Worm (Caenorhabditis elegans) whole organism, L1 larva: ENCODE data around the gene cct-6.

Experiments used
- C16A3.4 ChIP-seq: fragments of 150-350 bp; optimal IDR thresholded peaks from 2 replicates; lab custom pipeline; 2014; ENCODE audit warnings: missing biosample characterization, missing genetic modification characterization
- aha-1 ChIP-seq: fragments of 150-350 bp; optimal IDR thresholded peaks from 2 replicates; lab custom pipeline; 2014; ENCODE audit warnings: missing biosample characterization, missing genetic modification characterization
- aly-2 ChIP-seq: fragments of 150-350 bp; optimal IDR thresholded peaks from 2 replicates; lab custom pipeline; 2014; ENCODE audit warnings: missing biosample characterization, missing genetic modification characterization
- ama-1 ChIP-seq: fragments of 150-350 bp; optimal IDR thresholded peaks from 2 replicates; lab custom pipeline; 2014
- blmp-1 ChIP-seq: fragments of 150-350 bp; optimal IDR thresholded peaks from 2 replicates; lab custom pipeline; 2014; ENCODE audit warnings: missing biosample characterization, missing genetic modification characterization
- ceh-82 ChIP-seq, 3 experiments: fragments of 150-350 bp in 1 of 3; sonication (generic microtip) in 2 of 3; optimal IDR thresholded peaks; 2 replicates each; lab custom pipeline; 2014 to 2017; ENCODE audit warnings: missing biosample characterization in 3 of 3, missing genetic modification characterization in 3 of 3
- ceh-88 ChIP-seq: fragments of 200-800 bp; sonication (Bioruptor generic); IDR thresholded peaks from 2 replicates; pipeline ENCODE4 v1.3.6; 2022; ENCODE audit warnings: missing genetic modification characterization, missing compliant biosample characterization
- ceh-90 ChIP-seq: sonication (generic microtip); optimal IDR thresholded peaks from 2 replicates; lab custom pipeline; 2016; ENCODE audit warnings: missing genetic modification characterization, missing compliant biosample characterization
- dpl-1 ChIP-seq, 3 experiments: fragments of 150-350 bp in 2 of 3; sonication (generic microtip) in 1 of 3; optimal IDR thresholded peaks; 2 replicates each; lab custom pipeline; 2014 to 2017; ENCODE audit warnings: missing biosample characterization in 3 of 3, missing genetic modification characterization in 3 of 3, missing genetic modification reagents in 3 of 3
- dsc-1 ChIP-seq: sonication (generic microtip); optimal IDR thresholded peaks from 2 replicates; lab custom pipeline; 2016; ENCODE audit warnings: mild to moderate bottlenecking, missing genetic modification characterization, missing compliant biosample characterization
- efl-1 ChIP-seq, 4 experiments: fragments of 150-350 bp; optimal IDR thresholded peaks in 3 of 4; peaks in 1 of 4; 1 replicate in 1 of 4; 2 replicates in 3 of 4; lab custom pipeline; 2014; ENCODE audit warnings: missing biosample characterization in 2 of 4, missing genetic modification characterization in 2 of 4, missing genetic modification reagents in 2 of 4
- egl-27 ChIP-seq, 2 experiments: fragments of 150-350 bp in 1 of 2; sonication (generic microtip); optimal IDR thresholded peaks; 3 replicates each; lab custom pipeline; 2017 to 2018; ENCODE audit warnings: missing biosample characterization in 2 of 2, missing genetic modification characterization in 2 of 2, missing genetic modification reagents in 2 of 2
- elt-2 ChIP-seq: sonication (generic microtip); optimal IDR thresholded peaks from 2 replicates; lab custom pipeline; 2016; ENCODE audit warnings: missing genetic modification characterization, mild to moderate bottlenecking, inconsistent platforms, missing compliant biosample characterization, missing genetic modification reagents
- elt-3 ChIP-seq, 6 experiments: fragments of 150-350 bp in 1 of 6; sonication (generic microtip); optimal IDR thresholded peaks; 2 replicates each; lab custom pipeline; 2017 to 2018; ENCODE audit warnings: missing biosample characterization in 6 of 6, missing genetic modification characterization in 6 of 6, inconsistent platforms in 1 of 6
- fkh-10 ChIP-seq: sonication (generic microtip); optimal IDR thresholded peaks from 2 replicates; lab custom pipeline; 2017; ENCODE audit warnings: missing biosample characterization, missing genetic modification reagents, missing genetic modification characterization
- fkh-4 ChIP-seq: sonication (generic microtip); optimal IDR thresholded peaks from 2 replicates; lab custom pipeline; 2016; ENCODE audit warnings: missing compliant biosample characterization, missing genetic modification characterization, borderline replicate concordance
- grh-1 ChIP-seq: fragments of 200-800 bp; sonication (Bioruptor generic); IDR thresholded peaks from 2 replicates; pipeline ENCODE4 v1.3.6; 2022; ENCODE audit warnings: missing genetic modification reagents, missing genetic modification characterization, missing compliant biosample characterization
- lin-13 ChIP-seq: fragments of 150-350 bp; optimal IDR thresholded peaks from 2 replicates; lab custom pipeline; 2014; ENCODE audit warnings: missing biosample characterization, missing genetic modification reagents, missing genetic modification characterization
- lin-14 ChIP-seq: fragments of 200-800 bp; sonication (Bioruptor generic); optimal IDR thresholded peaks from 2 replicates; lab custom pipeline; 2018; ENCODE audit warnings: mild to moderate bottlenecking, missing genetic modification characterization, moderate library complexity, missing compliant biosample characterization
- lin-35 ChIP-seq, 2 experiments: fragments of 150-350 bp; optimal IDR thresholded peaks; 2 replicates each; lab custom pipeline; 2014; ENCODE audit warnings: missing biosample characterization in 2 of 2, missing genetic modification characterization in 2 of 2, missing genetic modification reagents in 2 of 2
- lir-3 ChIP-seq: sonication (generic microtip); optimal IDR thresholded peaks from 2 replicates; lab custom pipeline; 2016; ENCODE audit warnings: mild to moderate bottlenecking, missing genetic modification characterization, moderate library complexity, missing compliant biosample characterization; ENCODE audit not compliant: poor library complexity
- lsy-2 ChIP-seq, 2 experiments: fragments of 150-350 bp; optimal IDR thresholded peaks; 2 replicates each; lab custom pipeline; 2014; ENCODE audit warnings: missing biosample characterization in 2 of 2, missing genetic modification characterization in 2 of 2
- mep-1 ChIP-seq: fragments of 150-350 bp; optimal IDR thresholded peaks from 2 replicates; lab custom pipeline; 2014; ENCODE audit warnings: missing biosample characterization, missing genetic modification characterization
- nhr-11 ChIP-seq: fragments of 150-350 bp; optimal IDR thresholded peaks from 2 replicates; lab custom pipeline; 2014; ENCODE audit warnings: missing biosample characterization, missing genetic modification characterization
- nhr-12 ChIP-seq: sonication (generic microtip); optimal IDR thresholded peaks from 2 replicates; lab custom pipeline; 2017; ENCODE audit warnings: missing biosample characterization, missing genetic modification characterization
- nhr-19 ChIP-seq: fragments of 200-800 bp; sonication (Bioruptor generic); conservative IDR thresholded peaks from 2 replicates; pipeline ENCODE4 v1.3.6; 2022; ENCODE audit warnings: missing genetic modification characterization, missing compliant biosample characterization
- nhr-20 ChIP-seq: sonication (generic microtip); optimal IDR thresholded peaks from 2 replicates; lab custom pipeline; 2016; ENCODE audit warnings: mild to moderate bottlenecking, missing genetic modification characterization, missing compliant biosample characterization
- nhr-47 ChIP-seq: sonication (generic microtip); optimal IDR thresholded peaks from 2 replicates; lab custom pipeline; 2016; ENCODE audit warnings: mild to moderate bottlenecking, missing genetic modification characterization, moderate library complexity, missing compliant biosample characterization
- nhr-71 ChIP-seq: sonication (generic microtip); optimal IDR thresholded peaks from 2 replicates; lab custom pipeline; 2016; ENCODE audit warnings: mild to moderate bottlenecking, missing genetic modification characterization, moderate library complexity, missing compliant biosample characterization
- nhr-77 ChIP-seq: fragments of 150-350 bp; optimal IDR thresholded peaks from 2 replicates; lab custom pipeline; 2014; ENCODE audit warnings: missing biosample characterization, missing genetic modification characterization
- nhr-85 ChIP-seq: sonication (generic microtip); peaks from one replicate; lab custom pipeline; 2016; ENCODE audit warnings: missing genetic modification characterization, inconsistent platforms, missing compliant biosample characterization
- nhr-90 ChIP-seq: sonication (generic microtip); optimal IDR thresholded peaks from 2 replicates; lab custom pipeline; 2016; ENCODE audit warnings: mild to moderate bottlenecking, missing genetic modification characterization, missing compliant biosample characterization; ENCODE audit not compliant: poor library complexity
- pag-3 ChIP-seq: sonication (generic microtip); optimal IDR thresholded peaks from 2 replicates; lab custom pipeline; 2017; ENCODE audit warnings: missing genetic modification characterization, mild to moderate bottlenecking, missing compliant biosample characterization, antibody characterized with exemption, borderline replicate concordance; ENCODE audit not compliant: insufficient read depth
- pax-3 ChIP-seq: fragments of 200-800 bp; sonication (Bioruptor generic); optimal IDR thresholded peaks from 2 replicates; lab custom pipeline; 2018; ENCODE audit warnings: mild to moderate bottlenecking, missing genetic modification characterization, moderate library complexity, missing compliant biosample characterization
- snpc-4 ChIP-seq: fragments of 150-350 bp; optimal IDR thresholded peaks from 2 replicates; lab custom pipeline; 2014; ENCODE audit warnings: missing biosample characterization, missing genetic modification characterization
- snu-23 ChIP-seq: sonication (generic microtip); optimal IDR thresholded peaks from 2 replicates; lab custom pipeline; 2016; ENCODE audit warnings: missing genetic modification characterization, missing compliant biosample characterization
- sox-4 ChIP-seq: sonication (generic microtip); optimal IDR thresholded peaks from 2 replicates; lab custom pipeline; 2016; ENCODE audit warnings: missing genetic modification characterization, missing compliant biosample characterization
- swsn-7 ChIP-seq: sonication (generic microtip); optimal IDR thresholded peaks from 2 replicates; lab custom pipeline; 2016; ENCODE audit warnings: missing genetic modification characterization, missing compliant biosample characterization
- tbx-2 ChIP-seq: sonication (generic microtip); optimal IDR thresholded peaks from 2 replicates; lab custom pipeline; 2016; ENCODE audit warnings: missing genetic modification characterization, missing compliant biosample characterization
- tlp-1 ChIP-seq: fragments of 150-350 bp; optimal IDR thresholded peaks from 2 replicates; lab custom pipeline; 2014; ENCODE audit warnings: missing biosample characterization, missing genetic modification characterization
- xbp-1 ChIP-seq: sonication (generic microtip); optimal IDR thresholded peaks from 2 replicates; lab custom pipeline; 2016; ENCODE audit warnings: missing genetic modification characterization, missing compliant biosample characterization
- zip-4 ChIP-seq: fragments of 200-800 bp; sonication (Bioruptor generic); optimal IDR thresholded peaks from 2 replicates; lab custom pipeline; 2018; ENCODE audit warnings: mild to moderate bottlenecking, missing genetic modification characterization, moderate library complexity, missing compliant biosample characterization
- ztf-11 ChIP-seq, 2 experiments: sonication (generic microtip); optimal IDR thresholded peaks; 2 replicates each; lab custom pipeline; 2016 to 2017; ENCODE audit warnings: missing genetic modification characterization in 2 of 2, missing biosample characterization in 1 of 2, missing compliant biosample characterization in 1 of 2
- ztf-4 ChIP-seq: fragments of 150-350 bp; optimal IDR thresholded peaks from 2 replicates; lab custom pipeline; 2014; ENCODE audit warnings: missing biosample characterization, missing genetic modification characterization

cct-6 gene

ce11 chrIII:5875418-5875702, 19.9 kb upstream of the cct-6 start:
- TF ChIP-seq aha-1 (no peak), dsc-1 (no peak), nhr-85 (tag; lab: Kevin White, UChicago) (peak; percentile 36), egl-27 (tag; optimal IDR thresholded peaks at IDR 0.05; lab: Kevin White, UChicago) (no peak), lir-3 (no peak), tbx-2 (tag; lab: Kevin White, UChicago) (no peak), C16A3.4 (tag; lab: Kevin White, UChicago) (no peak), ceh-82 (tag; optimal IDR thresholded peaks at IDR 0.05; lab: Kevin White, UChicago) (no peak)

DNA sequence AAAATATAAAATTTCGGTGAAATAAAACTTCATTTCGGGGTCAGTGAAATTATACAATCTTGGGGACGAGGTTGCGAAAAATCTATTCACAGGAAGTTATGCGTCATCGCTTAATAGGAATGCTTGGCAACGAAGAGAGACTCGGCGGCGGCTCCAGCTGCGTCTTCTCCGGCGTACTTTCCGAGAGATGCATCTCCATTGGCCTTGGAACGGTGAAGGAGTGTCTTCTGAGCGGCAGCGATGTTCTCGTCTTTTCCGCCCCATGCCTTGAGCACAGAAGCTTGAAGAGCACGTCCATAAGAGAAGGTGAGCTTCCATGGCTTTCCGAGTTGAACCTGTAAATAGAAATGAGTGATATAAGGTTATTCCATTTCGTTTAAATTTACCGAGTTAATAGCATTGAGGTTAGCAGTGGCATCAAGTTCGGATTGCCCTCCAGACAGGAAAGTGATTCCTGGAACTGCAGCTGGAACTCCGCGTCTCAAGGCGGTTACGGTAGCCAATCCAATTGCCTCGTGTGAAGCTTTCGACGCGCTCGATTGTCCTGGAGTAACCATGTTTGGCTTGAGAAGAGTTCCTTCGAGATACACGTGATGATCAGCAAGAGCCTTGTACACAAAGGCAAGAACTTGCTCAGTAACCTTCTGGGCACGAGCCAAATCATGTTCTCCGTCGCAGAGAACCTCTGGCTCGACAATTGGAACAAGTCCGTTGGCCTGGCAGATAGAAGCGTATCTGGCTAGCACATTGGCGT, 19.4 kb upstream of the cct-6 start:
- TF ChIP-seq dsc-1 (peak; percentile 19), pag-3 (tag; lab: Kevin White, UChicago) (no peak), efl-1 (optimal IDR thresholded peaks at IDR 0.05; lab: Kevin White, UChicago) (no peak), efl-1 (GFP tag; optimal IDR thresholded peaks at IDR 0.05 in 1 of 2; lab: Kevin White, UChicago) (peak in 1 of 2 experiments; percentile 77)

DNA sequence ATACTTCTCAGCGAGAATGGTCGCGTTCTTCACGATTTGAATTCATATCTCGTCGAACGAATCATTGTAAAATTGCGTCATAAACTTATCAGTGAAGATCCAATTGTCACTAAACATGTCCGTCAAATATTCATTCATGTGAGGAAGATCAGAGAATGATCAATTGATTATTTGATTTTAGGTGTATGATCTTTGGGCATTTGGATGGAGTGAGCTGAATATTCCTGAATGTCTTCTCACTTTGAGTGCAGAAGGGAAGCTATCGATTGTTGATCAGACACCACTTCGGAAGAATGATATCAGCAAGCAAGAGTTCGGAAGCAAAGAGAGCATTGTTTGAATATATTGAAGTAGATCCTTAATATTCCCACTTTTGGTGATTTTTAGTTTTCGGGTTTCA, 18.8 kb upstream of the cct-6 start:
- TF ChIP-seq dsc-1 (no peak), nhr-11 (tag; lab: Kevin White, UChicago) (no peak), nhr-77 (tag; lab: Kevin White, UChicago) (no peak), ceh-90 (tag; lab: Kevin White, UChicago) (no peak), fkh-4 (no peak), snu-23 (peak; percentile 75), fkh-10 (GFP tag; lab: Kevin White, UChicago) (no peak), ama-1 (lab: Kevin White, UChicago) (peak; percentile 91), ztf-11 (tag; optimal IDR thresholded peaks at IDR 0.05; lab: Kevin White, UChicago) (no peak), zip-4 (GFP tag; lab: Kevin White, UChicago) (no peak), elt-2 (peak; percentile 13), ceh-88 (0 out of 2 replicates have a peak, but pooled peaks have one; percentile 11), mep-1 (tag; lab: Kevin White, UChicago) (no peak), efl-1 (optimal IDR thresholded peaks at IDR 0.05; lab: Kevin White, UChicago) (peak in 1 of 2 experiments; percentile 14), efl-1 (GFP tag; optimal IDR thresholded peaks at IDR 0.05 in 1 of 2; lab: Kevin White, UChicago) (peak in 1 of 2 experiments; percentile 60), nhr-20 (tag; lab: Kevin White, UChicago) (peak; percentile 77), nhr-90 (tag; lab: Kevin White, UChicago) (peak; percentile 85), lsy-2 (tag; optimal IDR thresholded peaks at IDR 0.05; lab: Kevin White, UChicago) (peak in 1 of 2 experiments; percentile 24), lin-13 (GFP tag; lab: Kevin White, UChicago) (peak; percentile 46), nhr-47 (tag; lab: Kevin White, UChicago) (peak; percentile 47), ztf-4 (peak; percentile 54), elt-3 (tag; optimal IDR thresholded peaks at IDR 0.05; lab: Kevin White, UChicago) (peak in 4 of 6 experiments; percentile 7 to 51 (median 35)), nhr-12 (no peak), swsn-7 (tag; lab: Kevin White, UChicago) (peak; percentile 11), snpc-4 (tag; lab: Kevin White, UChicago) (no peak), nhr-71 (tag; lab: Kevin White, UChicago) (peak; percentile 83), C16A3.4 (tag; lab: Kevin White, UChicago) (peak; percentile 18), pax-3 (tag; lab: Kevin White, UChicago) (no peak), dpl-1 (GFP tag; optimal IDR thresholded peaks at IDR 0.05; lab: Kevin White, UChicago) (peak in 1 of 3 experiments; percentile 31), xbp-1 (tag; lab: Kevin White, UChicago) (peak; percentile 16), lin-14 (GFP tag; lab: Kevin White, UChicago) (peak; percentile 23), nhr-19 (GFP tag; lab: Robert Waterston, UW) (peak; percentile 58), blmp-1 (tag; lab: Kevin White, UChicago) (peak; percentile 39), aly-2 (tag; lab: Kevin White, UChicago) (peak; percentile 65), lin-35 (GFP tag; optimal IDR thresholded peaks at IDR 0.05; lab: Kevin White, UChicago) (peak in 1 of 2 experiments; percentile 72), nhr-85 (tag; lab: Kevin White, UChicago) (peak; percentile 86), tlp-1 (tag; lab: Kevin White, UChicago) (no peak), grh-1 (peak; percentile 22; the same call in 1 of the 2 replicates), sox-4 (tag; lab: Kevin White, UChicago) (no peak)
